Fruit fly (Drosophila melanogaster) whole organism, embryonic: ENCODE measurements around the gene CG32751.

Experiments
- CG11695 ChIP-seq: fragments of 200-800 bp; sonication (Bioruptor generic); IDR thresholded peaks from 3 replicates; pipeline ENCODE4 v1.3.6; 2022; ENCODE audit warnings: missing biosample characterization, missing genetic modification characterization
- CHES-1-like ChIP-seq: fragments of 200-800 bp; sonication (Bioruptor generic); optimal IDR thresholded peaks from 2 replicates; lab custom pipeline; 2016; ENCODE audit warnings: missing biosample characterization, missing genetic modification characterization
- Deaf1 ChIP-seq: fragments of 200-800 bp; optimal IDR thresholded peaks from 3 replicates; lab custom pipeline; 2019; ENCODE audit warnings: missing biosample characterization, mild to moderate bottlenecking, missing genetic modification characterization, moderate library complexity
- Dll ChIP-seq: fragments of 200-800 bp; sonication (Bioruptor generic); IDR thresholded peaks from 4 replicates; pipeline ENCODE4 v1.3.6; 2022; ENCODE audit warnings: missing biosample characterization, missing genetic modification characterization; ENCODE audit not compliant: partially characterized antibody
- luna ChIP-seq: fragments of 200-800 bp; sonication (Bioruptor generic); optimal IDR thresholded peaks from 2 replicates; lab custom pipeline; 2016; ENCODE audit warnings: missing biosample characterization, missing genetic modification characterization
- ro ChIP-seq: fragments of 200-800 bp; sonication (Bioruptor generic); IDR thresholded peaks from 2 replicates; pipeline ENCODE4 v1.3.6; 2022; ENCODE audit warnings: missing biosample characterization, missing genetic modification characterization
- sim ChIP-seq: fragments of 200-800 bp; sonication (Bioruptor generic); IDR thresholded peaks from 2 replicates; pipeline ENCODE4 v1.3.6; 2022; ENCODE audit warnings: missing biosample characterization, missing genetic modification characterization
- trem ChIP-seq: fragments of 200-800 bp; optimal IDR thresholded peaks from 3 replicates; lab custom pipeline; 2019; ENCODE audit warnings: missing biosample characterization, mild to moderate bottlenecking, missing genetic modification characterization, moderate library complexity

DNA sequence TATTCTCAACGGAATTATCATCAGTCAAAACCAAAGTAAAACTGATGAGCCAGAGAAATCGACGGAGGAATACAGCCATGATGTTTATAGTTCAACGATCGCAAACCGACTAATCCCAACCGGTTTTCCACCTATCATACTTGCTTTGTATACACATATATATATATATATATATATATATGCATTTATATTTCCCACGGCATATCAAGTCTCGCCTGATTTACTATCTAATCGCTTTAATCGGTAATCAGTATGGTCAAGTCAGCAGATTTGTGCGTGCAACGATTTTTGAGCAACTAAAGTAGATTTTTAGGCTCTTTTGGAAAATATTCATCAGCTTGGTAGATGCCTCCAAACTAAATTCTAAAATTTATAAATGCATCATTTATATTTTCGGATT is 2.1 kb downstream of the CG32751 start, which contains the start of gene CG32750:
- no peak for TF ChIP-seq trem (tag; lab: Kevin White, UChicago)
- TF ChIP-seq sim = no peak
- no peak for TF ChIP-seq CG11695
- TF ChIP-seq CHES-1-like = no peak
- TF ChIP-seq luna (GFP tag; lab: Kevin White, UChicago) = no peak
- no peak for TF ChIP-seq Dll
- no peak for TF ChIP-seq ro
- no peak for TF ChIP-seq Deaf1 (tag; lab: Kevin White, UChicago)
